Worm (Caenorhabditis elegans) whole organism, midembryonic: Measurements from ENCODE around the gene fbxa-135.

Source experiments
- T22C8.4 ChIP-seq: fragments of 200-800 bp; sonication (Bioruptor generic); IDR thresholded peaks from 2 replicates; pipeline ENCODE4 v1.3.6; 2022; ENCODE audit warnings: missing genetic modification characterization, missing compliant biosample characterization
- cog-1 ChIP-seq: sonication (generic microtip); optimal IDR thresholded peaks from 2 replicates; lab custom pipeline; 2016; ENCODE audit warnings: missing genetic modification characterization, missing compliant biosample characterization
- flt-1 ChIP-seq: fragments of 200-800 bp; sonication (Bioruptor generic); IDR thresholded peaks from 2 replicates; pipeline ENCODE4 v1.3.6; 2022; ENCODE audit warnings: missing genetic modification characterization, missing compliant biosample characterization
- klf-2 ChIP-seq: fragments of 200-800 bp; sonication (Bioruptor generic); conservative IDR thresholded peaks from 2 replicates; pipeline ENCODE4 v1.3.6; 2022; ENCODE audit warnings: missing genetic modification reagents, missing genetic modification characterization, missing compliant biosample characterization
- med-1 ChIP-seq: sonication (generic microtip); optimal IDR thresholded peaks from 2 replicates; lab custom pipeline; 2017; ENCODE audit warnings: missing genetic modification characterization, mild to moderate bottlenecking, missing compliant biosample characterization, antibody characterized with exemption, missing genetic modification reagents; ENCODE audit not compliant: insufficient read depth
- ref-1 ChIP-seq: fragments of 200-800 bp; sonication (Bioruptor generic); conservative IDR thresholded peaks from 2 replicates; pipeline ENCODE4 v1.3.6; 2022; ENCODE audit warnings: missing genetic modification reagents, missing genetic modification characterization, missing compliant biosample characterization
- tab-1 ChIP-seq: fragments of 200-800 bp; sonication (Bioruptor generic); IDR thresholded peaks from 2 replicates; pipeline ENCODE4 v1.3.6; 2022; ENCODE audit warnings: missing genetic modification characterization, missing compliant biosample characterization
- ztf-23 ChIP-seq: fragments of 200-800 bp; sonication (Bioruptor generic); IDR thresholded peaks from 2 replicates; pipeline ENCODE4 v1.3.6; 2022; ENCODE audit warnings: missing genetic modification reagents, missing genetic modification characterization, missing compliant biosample characterization
- ztf-29 ChIP-seq: fragments of 200-800 bp; sonication (Bioruptor generic); IDR thresholded peaks from 2 replicates; pipeline ENCODE4 v1.3.6; 2022; ENCODE audit warnings: missing genetic modification reagents, missing genetic modification characterization, missing compliant biosample characterization

The fbxa-135 gene

ce11 chrV:15426944-15427343 lies 24.9 kb downstream of the fbxa-135 start, which contains the start of gene fbxa-209:
TSS of gene fbxa-209 (minus strand) at chrV:15427044.
- TF ChIP-seq flt-1 (GFP tag; lab: Robert Waterston, UW) = no peak
- no peak for TF ChIP-seq ztf-23 (GFP tag; lab: Robert Waterston, UW)
- no peak for TF ChIP-seq med-1 (GFP tag; lab: Kevin White, UChicago)
- no peak for TF ChIP-seq cog-1 (tag; lab: Kevin White, UChicago)
- TF ChIP-seq klf-2 = no peak
- TF ChIP-seq T22C8.4 (GFP tag; lab: Robert Waterston, UW) = no peak
- TF ChIP-seq ztf-29 = no peak
- TF ChIP-seq ref-1 (GFP tag; lab: Robert Waterston, UW) = no peak
- TF ChIP-seq tab-1 = no peak

- TF ChIP-seq tab-1 = no peak
- no peak for TF ChIP-seq klf-2
- no peak for TF ChIP-seq med-1 (GFP tag; lab: Kevin White, UChicago)
- no peak for TF ChIP-seq ref-1 (GFP tag; lab: Robert Waterston, UW)
- TF ChIP-seq cog-1 (tag; lab: Kevin White, UChicago) = no peak
- no peak for TF ChIP-seq T22C8.4 (GFP tag; lab: Robert Waterston, UW)
- TF ChIP-seq ztf-23 (GFP tag; lab: Robert Waterston, UW) = no peak
- TF ChIP-seq ztf-29 = no peak
- TF ChIP-seq flt-1 (GFP tag; lab: Robert Waterston, UW) = no peak
Observed at ce11 chrV:15431322-15432052, 29.4 kb downstream of the fbxa-135 start.

ce11 chrV:15432457-15432856 lies 30.4 kb downstream of the fbxa-135 start, which contains the start of gene T26H5.8:
TSS of gene T26H5.8 (minus strand) at chrV:15432726.
- no peak for TF ChIP-seq klf-2
- no peak for TF ChIP-seq tab-1
- no peak for TF ChIP-seq cog-1 (tag; lab: Kevin White, UChicago)
- no peak for TF ChIP-seq ztf-23 (GFP tag; lab: Robert Waterston, UW)
- no peak for TF ChIP-seq T22C8.4 (GFP tag; lab: Robert Waterston, UW)
- TF ChIP-seq flt-1 (GFP tag; lab: Robert Waterston, UW) = no peak
- TF ChIP-seq ref-1 (GFP tag; lab: Robert Waterston, UW) = no peak
- no peak for TF ChIP-seq ztf-29
- TF ChIP-seq med-1 (GFP tag; lab: Kevin White, UChicago) = no peak

ce11 chrV:15434647-15435046 lies 32.6 kb downstream of the fbxa-135 start:
- TF ChIP-seq flt-1 (GFP tag; lab: Robert Waterston, UW) (no peak), klf-2 (no peak), ref-1 (GFP tag; lab: Robert Waterston, UW) (no peak), ztf-29 (no peak), cog-1 (tag; lab: Kevin White, UChicago) (no peak), ztf-23 (GFP tag; lab: Robert Waterston, UW) (no peak), med-1 (GFP tag; lab: Kevin White, UChicago) (no peak)

ce11 chrV:15436133-15436532 lies 34.1 kb downstream of the fbxa-135 start:
- TF ChIP-seq ztf-23 (GFP tag; lab: Robert Waterston, UW) (no peak), klf-2 (no peak)

- no peak for TF ChIP-seq med-1 (GFP tag; lab: Kevin White, UChicago)
- TF ChIP-seq ref-1 (GFP tag; lab: Robert Waterston, UW) = no peak
- no peak for TF ChIP-seq ztf-23 (GFP tag; lab: Robert Waterston, UW)
- no peak for TF ChIP-seq tab-1
- no peak for TF ChIP-seq cog-1 (tag; lab: Kevin White, UChicago)
- TF ChIP-seq T22C8.4 (GFP tag; lab: Robert Waterston, UW) = no peak
- TF ChIP-seq klf-2 = no peak
- no peak for TF ChIP-seq ztf-29
- TF ChIP-seq flt-1 (GFP tag; lab: Robert Waterston, UW) = no peak
Observed at ce11 chrV:15442384-15442783, 40.3 kb downstream of the fbxa-135 start.

- TF ChIP-seq cog-1 (tag; lab: Kevin White, UChicago) (no peak), flt-1 (GFP tag; lab: Robert Waterston, UW) (no peak), ztf-23 (GFP tag; lab: Robert Waterston, UW) (no peak), T22C8.4 (GFP tag; lab: Robert Waterston, UW) (no peak), med-1 (GFP tag; lab: Kevin White, UChicago) (no peak), tab-1 (no peak), ref-1 (GFP tag; lab: Robert Waterston, UW) (no peak), klf-2 (no peak), ztf-29 (no peak)
Observed at ce11 chrV:15443708-15444107, 41.6 kb downstream of the fbxa-135 start, which contains the start of gene T26H5.10. TSS of gene T26H5.10 (minus strand) at chrV:15443808.

- TF ChIP-seq klf-2 (no peak), flt-1 (GFP tag; lab: Robert Waterston, UW) (no peak), tab-1 (no peak), cog-1 (tag; lab: Kevin White, UChicago) (no peak), ref-1 (GFP tag; lab: Robert Waterston, UW) (no peak), T22C8.4 (GFP tag; lab: Robert Waterston, UW) (no peak), ztf-23 (GFP tag; lab: Robert Waterston, UW) (no peak), med-1 (GFP tag; lab: Kevin White, UChicago) (no peak), ztf-29 (no peak)
Observed at ce11 chrV:15444188-15444587, 42.1 kb downstream of the fbxa-135 start, which contains the start of gene T26H5.11. TSS of gene T26H5.11 (minus strand) at chrV:15444288.

ce11 chrV:15444615-15445014 lies 42.6 kb downstream of the fbxa-135 start, which contains the start of gene T26H5.9:
TSS of gene T26H5.9 (plus strand) at chrV:15444916.
- TF ChIP-seq ref-1 (GFP tag; lab: Robert Waterston, UW) (no peak), klf-2 (no peak), tab-1 (no peak), med-1 (GFP tag; lab: Kevin White, UChicago) (no peak), ztf-29 (no peak), cog-1 (tag; lab: Kevin White, UChicago) (no peak), flt-1 (GFP tag; lab: Robert Waterston, UW) (no peak), T22C8.4 (GFP tag; lab: Robert Waterston, UW) (no peak), ztf-23 (GFP tag; lab: Robert Waterston, UW) (no peak)
